Worm (Caenorhabditis elegans) whole organism, young adult: ENCODE data around the gene hip-1.

Experiments
- B0019.2 ChIP-seq: fragments of 200-800 bp; sonication (Bioruptor generic); conservative IDR thresholded peaks from 2 replicates; pipeline ENCODE4 v1.3.6; 2022; ENCODE audit warnings: missing genetic modification reagents, missing genetic modification characterization, missing compliant biosample characterization
- F49E8.2 ChIP-seq: sonication (generic microtip); optimal IDR thresholded peaks from 3 replicates; lab custom pipeline; 2017; ENCODE audit warnings: missing genetic modification characterization, mild to moderate bottlenecking, missing compliant biosample characterization, antibody characterized with exemption, moderate library complexity; ENCODE audit not compliant: insufficient read depth
- Y53F4B.3 ChIP-seq: fragments of 200-800 bp; sonication (Bioruptor generic); IDR thresholded peaks from 2 replicates; pipeline ENCODE4 v1.3.6; 2022; ENCODE audit warnings: missing genetic modification reagents, missing genetic modification characterization, missing compliant biosample characterization
- efl-1 ChIP-seq: fragments of 150-350 bp; optimal IDR thresholded peaks from 2 replicates; lab custom pipeline; 2014; ENCODE audit warnings: missing biosample characterization, missing genetic modification reagents, missing genetic modification characterization
- lin-54 ChIP-seq: fragments of 200-800 bp; sonication (Bioruptor generic); optimal IDR thresholded peaks from 2 replicates; lab custom pipeline; 2018; ENCODE audit warnings: mild to moderate bottlenecking, missing genetic modification characterization, missing compliant biosample characterization
- mel-28 ChIP-seq: sonication (generic microtip); optimal IDR thresholded peaks from 2 replicates; lab custom pipeline; 2016; ENCODE audit warnings: borderline replicate concordance, mild to moderate bottlenecking, missing genetic modification characterization, missing compliant biosample characterization
- nhr-80 ChIP-seq: sonication (generic microtip); optimal IDR thresholded peaks from 2 replicates; lab custom pipeline; 2016; ENCODE audit warnings: missing genetic modification characterization, missing compliant biosample characterization

- no peak for TF ChIP-seq mel-28 (tag; lab: Kevin White, UChicago)
- no peak for TF ChIP-seq nhr-80 (tag; lab: Kevin White, UChicago)
- TF ChIP-seq Y53F4B.3: no peak
- no peak for TF ChIP-seq B0019.2 (GFP tag; lab: Robert Waterston, UW)
- no peak for TF ChIP-seq efl-1
- TF ChIP-seq F49E8.2 (tag; lab: Kevin White, UChicago): no peak
- TF ChIP-seq lin-54 (GFP tag; lab: Kevin White, UChicago): no peak
Measured at ce11 chrIII:13652010-13652409, 29.7 kb upstream of the hip-1 start.
